Worm (Caenorhabditis elegans) whole organism, late embryonic: ENCODE data around the gene C39E9.8.

Experiments
- C08G9.2 ChIP-seq: sonication (generic microtip); optimal IDR thresholded peaks from 2 replicates; lab custom pipeline; 2016; ENCODE audit warnings: mild to moderate bottlenecking, missing genetic modification characterization, moderate library complexity, missing compliant biosample characterization
- C38D4.7 ChIP-seq: fragments of 200-800 bp; sonication (Bioruptor generic); optimal IDR thresholded peaks from 2 replicates; lab custom pipeline; 2018; ENCODE audit warnings: mild to moderate bottlenecking, missing genetic modification characterization, moderate library complexity, missing compliant biosample characterization
- K02D7.2 ChIP-seq: sonication (generic microtip); optimal IDR thresholded peaks from 2 replicates; lab custom pipeline; 2017; ENCODE audit warnings: mild to moderate bottlenecking, missing genetic modification characterization, missing compliant biosample characterization
- Y22D7AL.16 ChIP-seq: sonication (generic microtip); optimal IDR thresholded peaks from 2 replicates; lab custom pipeline; 2016; ENCODE audit warnings: missing genetic modification characterization, missing compliant biosample characterization
- ama-1 ChIP-seq: fragments of 150-350 bp; optimal IDR thresholded peaks from 2 replicates; lab custom pipeline; 2014
- ceh-14 ChIP-seq: sonication (generic microtip); optimal IDR thresholded peaks from 2 replicates; lab custom pipeline; 2016; ENCODE audit warnings: missing genotype, missing genetic modification characterization, missing compliant biosample characterization
- ceh-18 ChIP-seq: sonication (generic microtip); optimal IDR thresholded peaks from 2 replicates; lab custom pipeline; 2016; ENCODE audit warnings: missing genetic modification characterization, missing compliant biosample characterization
- ceh-19 ChIP-seq: fragments of 200-800 bp; sonication (Bioruptor generic); optimal IDR thresholded peaks from 2 replicates; lab custom pipeline; 2018; ENCODE audit warnings: mild to moderate bottlenecking, missing genetic modification characterization, missing compliant biosample characterization
- ceh-2 ChIP-seq: sonication (generic microtip); optimal IDR thresholded peaks from 2 replicates; lab custom pipeline; 2016; ENCODE audit warnings: missing genotype, missing genetic modification characterization, missing compliant biosample characterization
- ceh-30 ChIP-seq: fragments of 150-350 bp; optimal IDR thresholded peaks from 2 replicates; lab custom pipeline; 2014; ENCODE audit warnings: missing biosample characterization, missing genetic modification characterization
- ceh-31 ChIP-seq: sonication (generic microtip); optimal IDR thresholded peaks from 2 replicates; lab custom pipeline; 2016; ENCODE audit warnings: missing genetic modification characterization, missing compliant biosample characterization
- ceh-34 ChIP-seq: sonication (generic microtip); optimal IDR thresholded peaks from 2 replicates; lab custom pipeline; 2016; ENCODE audit warnings: mild to moderate bottlenecking, missing genetic modification characterization, missing compliant biosample characterization
- ceh-48 ChIP-seq: sonication (generic microtip); optimal IDR thresholded peaks from 2 replicates; lab custom pipeline; 2016; ENCODE audit warnings: missing genetic modification characterization, inconsistent platforms, missing compliant biosample characterization
- ceh-6 ChIP-seq: fragments of 200-800 bp; sonication (Bioruptor generic); optimal IDR thresholded peaks from 2 replicates; lab custom pipeline; 2018; ENCODE audit warnings: mild to moderate bottlenecking, missing genetic modification characterization, missing compliant biosample characterization
- ceh-9 ChIP-seq: sonication (generic microtip); optimal IDR thresholded peaks from 2 replicates; lab custom pipeline; 2016; ENCODE audit warnings: mild to moderate bottlenecking, missing genetic modification characterization, inconsistent platforms, missing compliant biosample characterization
- dve-1 ChIP-seq: sonication (generic microtip); optimal IDR thresholded peaks from 2 replicates; lab custom pipeline; 2017; ENCODE audit warnings: antibody characterized with exemption, mild to moderate bottlenecking, missing genetic modification characterization, missing compliant biosample characterization
- elt-2 ChIP-seq: sonication (generic microtip); optimal IDR thresholded peaks from 2 replicates; lab custom pipeline; 2016; ENCODE audit warnings: missing genetic modification reagents, missing genetic modification characterization, missing compliant biosample characterization
- fax-1 ChIP-seq: sonication (generic microtip); optimal IDR thresholded peaks from 2 replicates; lab custom pipeline; 2016; ENCODE audit warnings: missing genotype, missing genetic modification characterization, missing compliant biosample characterization
- fkh-6 ChIP-seq: sonication (generic microtip); optimal IDR thresholded peaks from 2 replicates; lab custom pipeline; 2016; ENCODE audit warnings: missing genetic modification characterization, missing compliant biosample characterization
- hlh-15 ChIP-seq: sonication (generic microtip); optimal IDR thresholded peaks from 2 replicates; lab custom pipeline; 2016; ENCODE audit warnings: missing genetic modification characterization, missing compliant biosample characterization
- hlh-30 ChIP-seq: sonication (generic microtip); optimal IDR thresholded peaks from 2 replicates; lab custom pipeline; 2017; ENCODE audit warnings: antibody characterized with exemption, missing genetic modification characterization, missing compliant biosample characterization; ENCODE audit not compliant: insufficient read depth
- hlh-6 ChIP-seq: sonication (generic microtip); optimal IDR thresholded peaks from 2 replicates; lab custom pipeline; 2016; ENCODE audit warnings: missing genotype, missing genetic modification characterization, missing compliant biosample characterization
- hlh-8 ChIP-seq: sonication (generic microtip); optimal IDR thresholded peaks from 2 replicates; lab custom pipeline; 2016; ENCODE audit warnings: missing genotype, missing genetic modification characterization, missing compliant biosample characterization
- lim-6 ChIP-seq: sonication (generic microtip); optimal IDR thresholded peaks from 2 replicates; lab custom pipeline; 2016; ENCODE audit warnings: missing genetic modification characterization, missing compliant biosample characterization
- madf-2 ChIP-seq: sonication (generic microtip); optimal IDR thresholded peaks from 2 replicates; lab custom pipeline; 2017; ENCODE audit warnings: missing genetic modification characterization, missing compliant biosample characterization
- mec-3 ChIP-seq: sonication (generic microtip); optimal IDR thresholded peaks from 2 replicates; lab custom pipeline; 2016; ENCODE audit warnings: borderline replicate concordance, missing genetic modification characterization, missing compliant biosample characterization
- nfya-1 ChIP-seq: sonication (generic microtip); optimal IDR thresholded peaks from 2 replicates; lab custom pipeline; 2017; ENCODE audit warnings: missing genetic modification characterization, mild to moderate bottlenecking, missing compliant biosample characterization, antibody characterized with exemption, moderate library complexity
- nhr-11 ChIP-seq: fragments of 150-350 bp; optimal IDR thresholded peaks from 2 replicates; lab custom pipeline; 2014; ENCODE audit warnings: missing biosample characterization, missing genetic modification characterization
- nhr-232 ChIP-seq: sonication (generic microtip); optimal IDR thresholded peaks from 2 replicates; lab custom pipeline; 2016; ENCODE audit warnings: missing genetic modification characterization, missing compliant biosample characterization
- npax-4 ChIP-seq: sonication (generic microtip); optimal IDR thresholded peaks from 2 replicates; lab custom pipeline; 2016; ENCODE audit warnings: missing genetic modification characterization, missing compliant biosample characterization
- odd-2 ChIP-seq: sonication (generic microtip); optimal IDR thresholded peaks from 2 replicates; lab custom pipeline; 2017; ENCODE audit warnings: antibody characterized with exemption, mild to moderate bottlenecking, missing genetic modification characterization, missing compliant biosample characterization
- pag-3 ChIP-seq: sonication (generic microtip); optimal IDR thresholded peaks from 2 replicates; lab custom pipeline; 2016; ENCODE audit warnings: missing compliant biosample characterization, missing genetic modification characterization, borderline replicate concordance
- pat-9 ChIP-seq: fragments of 200-800 bp; sonication (Bioruptor generic); optimal IDR thresholded peaks from 2 replicates; lab custom pipeline; 2018; ENCODE audit warnings: mild to moderate bottlenecking, missing genetic modification characterization, moderate library complexity, missing compliant biosample characterization
- pax-1 ChIP-seq: fragments of 150-350 bp; optimal IDR thresholded peaks from 2 replicates; lab custom pipeline; 2014; ENCODE audit warnings: missing biosample characterization, missing genetic modification characterization
- pha-2 ChIP-seq: sonication (generic microtip); optimal IDR thresholded peaks from 2 replicates; lab custom pipeline; 2017; ENCODE audit warnings: mild to moderate bottlenecking, missing genetic modification characterization, missing compliant biosample characterization
- pha-4 ChIP-seq: fragments of 150-350 bp; optimal IDR thresholded peaks from 2 replicates; lab custom pipeline; 2018; ENCODE audit warnings: missing biosample characterization, missing genetic modification reagents, missing genetic modification characterization
- pqm-1 ChIP-seq: sonication (generic microtip); optimal IDR thresholded peaks from 2 replicates; lab custom pipeline; 2016; ENCODE audit warnings: missing genetic modification characterization, missing compliant biosample characterization
- ref-2 ChIP-seq: sonication (generic microtip); optimal IDR thresholded peaks from 2 replicates; lab custom pipeline; 2016; ENCODE audit warnings: missing genetic modification characterization, missing compliant biosample characterization
- rnt-1 ChIP-seq: sonication (generic microtip); optimal IDR thresholded peaks from 2 replicates; lab custom pipeline; 2016; ENCODE audit warnings: missing genetic modification characterization, missing compliant biosample characterization
- sdc-2 ChIP-seq: sonication (generic microtip); optimal IDR thresholded peaks from 2 replicates; lab custom pipeline; 2016; ENCODE audit warnings: missing genotype, missing genetic modification characterization, missing compliant biosample characterization
- sox-2 ChIP-seq: fragments of 200-800 bp; sonication (Bioruptor generic); IDR thresholded peaks from 2 replicates; pipeline ENCODE4 v1.3.6; 2022; ENCODE audit warnings: missing genetic modification reagents, missing genetic modification characterization, missing compliant biosample characterization
- tbx-2 ChIP-seq: sonication (generic microtip); optimal IDR thresholded peaks from 2 replicates; lab custom pipeline; 2016; ENCODE audit warnings: missing genetic modification characterization, missing compliant biosample characterization
- unc-3 ChIP-seq, 2 experiments: fragments of 200-800 bp in 1 of 2; sonication (Bioruptor generic) in 1 of 2; sonication (generic microtip) in 1 of 2; conservative IDR thresholded peaks in 1 of 2; optimal IDR thresholded peaks in 1 of 2; 2 replicates each; pipeline versions ENCODE4 v1.3.6 to Lab custom; 2016 to 2022; ENCODE audit warnings: missing compliant biosample characterization in 2 of 2, missing genetic modification characterization in 2 of 2, missing genetic modification reagents in 1 of 2
- unc-42 ChIP-seq: sonication (generic microtip); optimal IDR thresholded peaks from 2 replicates; lab custom pipeline; 2016; ENCODE audit warnings: missing genotype, missing genetic modification characterization, missing compliant biosample characterization
- unc-55 ChIP-seq: sonication (generic microtip); optimal IDR thresholded peaks from 2 replicates; lab custom pipeline; 2017; ENCODE audit warnings: missing biosample characterization, missing genetic modification reagents, missing genetic modification characterization

C39E9.8 gene

ce11 chrIV:13093677-13094076 is 14.4 kb downstream of the C39E9.8 start, which contains the start of the genes prcc-1 and C39E9.12 (continued):
- TF ChIP-seq mec-3 (tag; lab: Kevin White, UChicago) (no peak), Y22D7AL.16 (tag; lab: Kevin White, UChicago) (no peak), unc-3 (GFP tag; conservative IDR thresholded peaks at IDR 0.05; lab: Robert Waterston, UW) (no peak), unc-3 (tag; optimal IDR thresholded peaks at IDR 0.05; lab: Kevin White, UChicago) (no peak), pqm-1 (tag; lab: Kevin White, UChicago) (no peak), npax-4 (tag; lab: Kevin White, UChicago) (no peak), pax-1 (tag; lab: Kevin White, UChicago) (no peak), ama-1 (lab: Kevin White, UChicago) (no peak), hlh-30 (no peak), ceh-18 (tag; lab: Kevin White, UChicago) (peak; percentile 1), fax-1 (tag; lab: Kevin White, UChicago) (peak; percentile 22), ceh-9 (no peak), C08G9.2 (tag; lab: Kevin White, UChicago) (no peak), ceh-48 (tag; lab: Kevin White, UChicago) (peak; percentile 65), dve-1 (tag; lab: Kevin White, UChicago) (no peak), nfya-1 (tag; lab: Kevin White, UChicago) (peak; percentile 61), unc-42 (tag; lab: Kevin White, UChicago) (peak; percentile 43), pag-3 (tag; lab: Kevin White, UChicago) (no peak), ceh-34 (no peak)

DNA sequence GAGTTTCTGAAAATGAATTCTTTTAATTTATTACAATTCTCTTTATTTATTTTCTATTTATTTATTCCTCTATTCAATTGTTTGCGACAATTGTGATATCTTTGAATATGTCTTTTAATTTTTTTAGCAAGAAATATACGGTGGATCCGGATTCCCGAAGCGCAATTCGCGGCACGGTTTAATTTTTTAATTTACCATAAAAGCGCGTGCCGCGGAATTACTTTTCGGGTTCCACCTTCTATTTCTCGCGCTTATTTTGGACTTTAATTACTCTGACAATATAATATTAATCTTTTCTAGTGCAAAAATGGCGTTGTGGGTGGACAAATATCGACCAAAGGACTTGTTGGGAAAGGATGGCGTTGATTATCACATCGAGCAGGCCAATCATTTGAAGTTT is 16.2 kb downstream of the C39E9.8 start, which contains the start of gene rfc-3:
TSS of gene rfc-3 (plus strand) at position 301 of the 400 bp plus-strand sequence.
- TF ChIP-seq pag-3 (tag; lab: Kevin White, UChicago) (no peak), nhr-11 (tag; lab: Kevin White, UChicago) (no peak), ceh-6 (GFP tag; lab: Kevin White, UChicago) (no peak), ref-2 (tag; lab: Kevin White, UChicago) (no peak), lim-6 (tag; lab: Kevin White, UChicago) (no peak), pat-9 (tag; lab: Kevin White, UChicago) (no peak), mec-3 (tag; lab: Kevin White, UChicago) (no peak)

DNA sequence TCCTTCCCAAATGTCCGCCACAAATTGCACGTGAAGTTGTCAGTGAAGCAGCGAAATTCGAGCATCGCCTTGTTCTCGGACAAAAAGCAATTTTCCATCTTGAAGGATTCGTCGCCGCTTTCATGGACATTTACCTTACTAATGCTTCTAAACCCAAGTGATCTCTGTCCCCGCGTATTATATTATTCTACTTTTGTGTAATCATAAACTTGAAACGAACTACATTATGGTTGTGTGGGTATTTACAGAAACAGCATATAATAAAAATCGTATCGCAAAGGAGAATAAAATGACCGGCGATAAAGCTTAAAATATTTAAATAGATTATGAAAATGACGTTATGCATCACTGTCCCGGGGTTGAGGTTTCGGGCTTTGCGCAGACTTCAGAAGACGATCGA is 17.5 kb downstream of the C39E9.8 start:
- TF ChIP-seq ama-1 (lab: Kevin White, UChicago) (no peak), nhr-232 (tag; lab: Kevin White, UChicago) (no peak), fkh-6 (tag; lab: Kevin White, UChicago) (no peak), dve-1 (tag; lab: Kevin White, UChicago) (no peak), K02D7.2 (tag; lab: Kevin White, UChicago) (no peak), odd-2 (tag; lab: Kevin White, UChicago) (no peak), ceh-48 (tag; lab: Kevin White, UChicago) (no peak), ceh-6 (GFP tag; lab: Kevin White, UChicago) (no peak)

- no peak for TF ChIP-seq pha-4
- TF ChIP-seq pha-2 (tag; lab: Kevin White, UChicago): no peak
- TF ChIP-seq madf-2 (tag; lab: Kevin White, UChicago): no peak
- no peak for TF ChIP-seq pat-9 (tag; lab: Kevin White, UChicago)
- TF ChIP-seq ceh-31 (tag; lab: Kevin White, UChicago): peak; percentile 21
- TF ChIP-seq fkh-6 (tag; lab: Kevin White, UChicago): no peak
- TF ChIP-seq lim-6 (tag; lab: Kevin White, UChicago): no peak
- TF ChIP-seq npax-4 (tag; lab: Kevin White, UChicago): no peak
- TF ChIP-seq unc-55 (GFP tag; lab: Kevin White, UChicago): no peak
- TF ChIP-seq pag-3 (tag; lab: Kevin White, UChicago): no peak
- TF ChIP-seq ceh-2 (tag; lab: Kevin White, UChicago): no peak
- peak; percentile 57 for TF ChIP-seq ceh-14 (tag; lab: Kevin White, UChicago)
- no peak for TF ChIP-seq ceh-19 (GFP tag; lab: Kevin White, UChicago)
- peak; percentile 2 for TF ChIP-seq rnt-1 (tag; lab: Kevin White, UChicago)
- TF ChIP-seq sox-2 (GFP tag; lab: Robert Waterston, UW): no peak
- no peak for TF ChIP-seq ceh-30
- no peak for TF ChIP-seq hlh-6 (tag; lab: Kevin White, UChicago)
- TF ChIP-seq sdc-2: no peak
- TF ChIP-seq nfya-1 (tag; lab: Kevin White, UChicago): peak; percentile 47
- TF ChIP-seq C38D4.7 (GFP tag; lab: Kevin White, UChicago): no peak
- peak; percentile 35 for TF ChIP-seq tbx-2 (tag; lab: Kevin White, UChicago)
- TF ChIP-seq pax-1 (tag; lab: Kevin White, UChicago): no peak
- no peak for TF ChIP-seq hlh-8
- TF ChIP-seq nhr-232 (tag; lab: Kevin White, UChicago): no peak
- TF ChIP-seq elt-2 (tag; lab: Kevin White, UChicago): no peak
- TF ChIP-seq hlh-15 (tag; lab: Kevin White, UChicago): no peak
Measured at ce11 chrIV:13098652-13099051, 19.4 kb downstream of the C39E9.8 start, which contains the start of the genes dli-1, tin-9.2 and exos-4.1. Gene dli-1, minus strand, starts transcription at chrIV:13098792. Gene tin-9.2, plus strand, starts transcription at chrIV:13098995. Gene exos-4.1, plus strand, starts transcription at chrIV:13098999.
